Fruit fly (Drosophila melanogaster) whole organism, adult: Measurements from ENCODE around the gene Ugt35A1.

ENCODE experiments used
- CG11617 ChIP-seq: fragments of 200-800 bp; sonication (Bioruptor generic); optimal IDR thresholded peaks from 2 replicates; lab custom pipeline; 2017; ENCODE audit warnings: mild to moderate bottlenecking, missing biosample characterization, missing genetic modification reagents, missing genetic modification characterization
- CG12768 ChIP-seq: fragments of 200-800 bp; sonication (Bioruptor generic); optimal IDR thresholded peaks from 2 replicates; lab custom pipeline; 2017; ENCODE audit warnings: missing biosample characterization, missing genetic modification characterization, mild to moderate bottlenecking, moderate library complexity, missing genetic modification reagents
- CG14711 ChIP-seq: fragments of 200-800 bp; sonication (Bioruptor generic); optimal IDR thresholded peaks from 2 replicates; lab custom pipeline; 2018; ENCODE audit warnings: missing biosample characterization, mild to moderate bottlenecking, missing genetic modification characterization, moderate library complexity
- CG1620 ChIP-seq: fragments of 200-800 bp; sonication (Bioruptor generic); optimal IDR thresholded peaks from 2 replicates; lab custom pipeline; 2016; ENCODE audit warnings: missing biosample characterization, missing genetic modification characterization
- CG33017 ChIP-seq: fragments of 200-800 bp; sonication (Bioruptor generic); optimal IDR thresholded peaks from 2 replicates; lab custom pipeline; 2018; ENCODE audit warnings: missing biosample characterization, mild to moderate bottlenecking, missing genetic modification characterization, moderate library complexity
- CG5204 ChIP-seq: fragments of 200-800 bp; sonication (Bioruptor generic); optimal IDR thresholded peaks from 2 replicates; lab custom pipeline; 2016; ENCODE audit warnings: missing biosample characterization, missing genetic modification characterization
- CG7045 ChIP-seq: fragments of 200-800 bp; sonication (Bioruptor generic); optimal IDR thresholded peaks from 2 replicates; lab custom pipeline; 2017; ENCODE audit warnings: missing biosample characterization, mild to moderate bottlenecking, missing genetic modification characterization
- CG7101 ChIP-seq: fragments of 200-800 bp; sonication (Bioruptor generic); optimal IDR thresholded peaks from 2 replicates; lab custom pipeline; 2018; ENCODE audit warnings: missing biosample characterization, mild to moderate bottlenecking, missing genetic modification characterization, moderate library complexity
- Clk ChIP-seq: fragments of 200-800 bp; sonication (Bioruptor generic); optimal IDR thresholded peaks from 2 replicates; lab custom pipeline; 2017; ENCODE audit warnings: missing biosample characterization, missing genetic modification characterization
- Crg-1 ChIP-seq: fragments of 200-800 bp; sonication (Bioruptor generic); optimal IDR thresholded peaks from 2 replicates; lab custom pipeline; 2016; ENCODE audit warnings: missing biosample characterization, missing genetic modification characterization
- Hr96 ChIP-seq: fragments of 200-800 bp; sonication (Bioruptor generic); optimal IDR thresholded peaks from 2 replicates; lab custom pipeline; 2016; ENCODE audit warnings: missing biosample characterization, missing genetic modification characterization
- Mnt ChIP-seq: fragments of 200-800 bp; sonication (Bioruptor generic); optimal IDR thresholded peaks from 2 replicates; lab custom pipeline; 2016; ENCODE audit warnings: missing biosample characterization, mild to moderate bottlenecking, missing genetic modification characterization
- bab1 ChIP-seq: fragments of 200-800 bp; sonication (Bioruptor generic); optimal IDR thresholded peaks from 3 replicates; lab custom pipeline; 2019; ENCODE audit warnings: missing biosample characterization, mild to moderate bottlenecking, missing genetic modification characterization, moderate library complexity
- cic ChIP-seq: fragments of 200-800 bp; sonication (Bioruptor generic); optimal IDR thresholded peaks from 2 replicates; lab custom pipeline; 2017; ENCODE audit warnings: missing biosample characterization, mild to moderate bottlenecking, missing genetic modification characterization, moderate library complexity
- cnc ChIP-seq, 2 experiments: fragments of >200 bp; optimal IDR thresholded peaks; 2 replicates each; lab custom pipeline; 2017
- kay ChIP-seq: fragments of 200-800 bp; sonication (Bioruptor generic); peaks from one replicate; lab custom pipeline; 2016; ENCODE audit warnings: missing biosample characterization, missing genetic modification characterization, borderline replicate concordance
- ovo ChIP-seq: fragments of 200-800 bp; sonication (Bioruptor generic); optimal IDR thresholded peaks from 2 replicates; lab custom pipeline; 2016; ENCODE audit warnings: missing biosample characterization, missing genetic modification characterization
- pad ChIP-seq: fragments of 200-800 bp; sonication (Bioruptor generic); optimal IDR thresholded peaks from 3 replicates; lab custom pipeline; 2017; ENCODE audit warnings: missing biosample characterization, missing genetic modification characterization, mild to moderate bottlenecking, moderate library complexity, missing genetic modification reagents
- tj ChIP-seq: fragments of 200-800 bp; sonication (Bioruptor generic); optimal IDR thresholded peaks from 3 replicates; lab custom pipeline; 2017; ENCODE audit warnings: missing biosample characterization, mild to moderate bottlenecking, missing genetic modification characterization, moderate library complexity
- toe ChIP-seq: fragments of 200-800 bp; sonication (Bioruptor generic); optimal IDR thresholded peaks from 2 replicates; lab custom pipeline; 2016; ENCODE audit warnings: missing biosample characterization, missing genetic modification characterization

The Ugt35A1 gene

dm6 chr3R:11200042-11200884, 27.8 kb upstream of the Ugt35A1 start:
- no peak for TF ChIP-seq toe
- no peak for TF ChIP-seq CG5204 (GFP tag; lab: Kevin White, UChicago)
- no peak for TF ChIP-seq Clk (GFP tag; lab: Kevin White, UChicago)
- peak; percentile 30 for TF ChIP-seq cic (GFP tag; lab: Kevin White, UChicago)
- no peak for TF ChIP-seq ovo (GFP tag; lab: Kevin White, UChicago)
- TF ChIP-seq pad (GFP tag; lab: Kevin White, UChicago): no peak
- no peak for TF ChIP-seq CG33017
- no peak for TF ChIP-seq bab1 (GFP tag; lab: Kevin White, UChicago)
- TF ChIP-seq CG14711: peak; percentile 56
- TF ChIP-seq CG7045 (GFP tag; lab: Kevin White, UChicago): peak; percentile 2
- no peak for TF ChIP-seq CG1620 (GFP tag; lab: Kevin White, UChicago)
- peak; percentile 92 for TF ChIP-seq kay (GFP tag; lab: Kevin White, UChicago)
- TF ChIP-seq Crg-1 (GFP tag; lab: Kevin White, UChicago): no peak
- no peak for TF ChIP-seq tj (GFP tag; lab: Kevin White, UChicago)
- no peak for TF ChIP-seq Hr96
- TF ChIP-seq cnc (optimal IDR thresholded peaks at IDR 0.05; lab: Kevin White, UChicago): no peak
- no peak for TF ChIP-seq CG7101 (tag; lab: Kevin White, UChicago)
- TF ChIP-seq CG11617 (GFP tag; lab: Kevin White, UChicago): no peak
- peak; percentile 27 for TF ChIP-seq Mnt (GFP tag; lab: Kevin White, UChicago)
- TF ChIP-seq CG12768 (GFP tag; lab: Kevin White, UChicago): no peak

dm6 chr3R:11199227-11199835, 26.9 kb upstream of the Ugt35A1 start:
- TF ChIP-seq Crg-1 (GFP tag; lab: Kevin White, UChicago): no peak
- peak; percentile 77 for TF ChIP-seq cic (GFP tag; lab: Kevin White, UChicago)
- TF ChIP-seq CG33017: peak; percentile 23
- peak; percentile 0 for TF ChIP-seq CG7045 (GFP tag; lab: Kevin White, UChicago)
- TF ChIP-seq kay (GFP tag; lab: Kevin White, UChicago): peak; percentile 66

dm6 chr3R:11198062-11198472, 25.6 kb upstream of the Ugt35A1 start:
- peak; percentile 92 for TF ChIP-seq cic (GFP tag; lab: Kevin White, UChicago)
- TF ChIP-seq bab1 (GFP tag; lab: Kevin White, UChicago): peak; percentile 55
- peak; percentile 95 for TF ChIP-seq Mnt (GFP tag; lab: Kevin White, UChicago)
- TF ChIP-seq ovo (GFP tag; lab: Kevin White, UChicago): no peak
- peak; percentile 9 for TF ChIP-seq CG7045 (GFP tag; lab: Kevin White, UChicago)
- peak; percentile 50 for TF ChIP-seq pad (GFP tag; lab: Kevin White, UChicago)
- TF ChIP-seq tj (GFP tag; lab: Kevin White, UChicago): peak; percentile 81
- TF ChIP-seq kay (GFP tag; lab: Kevin White, UChicago): peak; percentile 68
- TF ChIP-seq Crg-1 (GFP tag; lab: Kevin White, UChicago): no peak
- no peak for TF ChIP-seq CG7101 (tag; lab: Kevin White, UChicago)

- TF ChIP-seq kay (GFP tag; lab: Kevin White, UChicago) (no peak), tj (GFP tag; lab: Kevin White, UChicago) (no peak), Mnt (GFP tag; lab: Kevin White, UChicago) (peak; percentile 83), CG5204 (GFP tag; lab: Kevin White, UChicago) (no peak), ovo (GFP tag; lab: Kevin White, UChicago) (no peak)
Observed at dm6 chr3R:11197389-11197716, 24.9 kb upstream of the Ugt35A1 start, which contains the start of gene cu. TSS of gene cu (plus strand) at chr3R:11197592.

- peak; percentile 83 for TF ChIP-seq toe
- TF ChIP-seq cic (GFP tag; lab: Kevin White, UChicago): peak; percentile 98
- peak; percentile 100 for TF ChIP-seq CG7045 (GFP tag; lab: Kevin White, UChicago)
- peak; percentile 96 for TF ChIP-seq kay (GFP tag; lab: Kevin White, UChicago)
- peak; percentile 93 for TF ChIP-seq pad (GFP tag; lab: Kevin White, UChicago)
- peak; percentile 97 for TF ChIP-seq CG33017
- peak; percentile 98 for TF ChIP-seq CG11617 (GFP tag; lab: Kevin White, UChicago)
- TF ChIP-seq Mnt (GFP tag; lab: Kevin White, UChicago): no peak
- peak; percentile 80 for TF ChIP-seq Crg-1 (GFP tag; lab: Kevin White, UChicago)
- TF ChIP-seq CG1620 (GFP tag; lab: Kevin White, UChicago): peak; percentile 84
- TF ChIP-seq CG12768 (GFP tag; lab: Kevin White, UChicago): peak; percentile 99
- TF ChIP-seq CG5204 (GFP tag; lab: Kevin White, UChicago): peak; percentile 94
- no peak for TF ChIP-seq cnc (optimal IDR thresholded peaks at IDR 0.05; lab: Kevin White, UChicago)
- TF ChIP-seq tj (GFP tag; lab: Kevin White, UChicago): peak; percentile 89
- peak; percentile 98 for TF ChIP-seq CG7101 (tag; lab: Kevin White, UChicago)
- peak; percentile 95 for TF ChIP-seq bab1 (GFP tag; lab: Kevin White, UChicago)
- peak; percentile 98 for TF ChIP-seq Clk (GFP tag; lab: Kevin White, UChicago)
- TF ChIP-seq CG14711: peak; percentile 96
- peak; percentile 88 for TF ChIP-seq ovo (GFP tag; lab: Kevin White, UChicago)
- TF ChIP-seq Hr96: peak; percentile 89
Observed at dm6 chr3R:11196648-11197388, 24.4 kb upstream of the Ugt35A1 start.
